Worm (Caenorhabditis elegans): ENCODE data around the gene col-154.
A peak's percentile ranks its signal among the peaks of the same experiment; 100 is the strongest.

The col-154 gene

DNA sequence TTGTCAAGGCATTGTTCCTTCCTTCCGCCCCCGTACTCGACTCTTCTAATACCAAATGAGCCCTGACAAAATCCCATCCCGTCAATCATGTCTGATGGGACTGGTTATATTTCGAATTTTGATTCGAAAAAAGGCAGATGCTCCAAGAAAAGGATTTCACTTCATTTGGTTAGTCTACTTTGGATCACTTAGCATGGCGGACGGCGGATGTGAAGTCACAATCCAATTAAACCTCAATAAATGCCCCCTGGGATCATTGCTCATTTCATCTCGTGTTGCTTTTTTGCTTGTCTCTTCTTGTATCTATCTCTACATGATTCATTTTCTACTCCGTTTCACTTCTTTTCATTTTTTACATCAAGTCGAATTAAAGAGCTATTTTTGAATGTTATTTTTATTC, 5.8 kb upstream of the col-154 start:
- TF ChIP-seq ztf-11 (tag; optimal IDR thresholded peaks at IDR 0.05) = no peak
- TF ChIP-seq lin-39 (tag; optimal IDR thresholded peaks at IDR 0.05) = peak; percentile 38
- TF ChIP-seq ceh-16 (tag; optimal IDR thresholded peaks at IDR 0.05) = no peak
- no peak for TF ChIP-seq nhr-67 (tag; optimal IDR thresholded peaks at IDR 0.05)
- no peak for TF ChIP-seq tbx-2 (tag; optimal IDR thresholded peaks at IDR 0.05)

DNA sequence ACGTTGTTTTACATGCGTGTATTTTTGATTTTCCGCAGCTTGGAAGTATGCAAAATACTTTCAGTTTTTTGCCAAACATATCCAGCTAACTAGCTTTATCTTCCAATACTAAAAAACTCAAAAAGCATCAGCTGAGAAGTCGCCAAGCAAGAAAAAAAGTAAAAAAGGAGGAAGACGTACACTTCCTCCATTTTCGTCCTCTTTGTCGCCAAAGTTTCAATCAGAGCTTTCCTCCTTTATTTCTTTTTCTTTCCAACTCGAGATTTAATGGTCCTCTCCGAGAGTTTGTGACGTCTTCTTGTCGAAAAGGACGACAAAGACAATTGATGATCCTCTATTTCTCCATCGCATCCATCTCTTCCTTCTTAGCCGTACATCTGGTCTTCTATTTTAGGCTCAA, 4.6 kb upstream of the col-154 start:
- TF ChIP-seq nhr-237 (tag; optimal IDR thresholded peaks at IDR 0.05) (no peak), elt-2 (tag; optimal IDR thresholded peaks at IDR 0.05) (no peak), fkh-10 (GFP tag; optimal IDR thresholded peaks at IDR 0.05) (peak; percentile 49), mml-1 (tag; optimal IDR thresholded peaks at IDR 0.05) (no peak), snpc-4 (tag; optimal IDR thresholded peaks at IDR 0.05) (no peak), hmg-11 (tag; optimal IDR thresholded peaks at IDR 0.05) (no peak), skn-1 (tag; optimal IDR thresholded peaks at IDR 0.05) (no peak)

DNA sequence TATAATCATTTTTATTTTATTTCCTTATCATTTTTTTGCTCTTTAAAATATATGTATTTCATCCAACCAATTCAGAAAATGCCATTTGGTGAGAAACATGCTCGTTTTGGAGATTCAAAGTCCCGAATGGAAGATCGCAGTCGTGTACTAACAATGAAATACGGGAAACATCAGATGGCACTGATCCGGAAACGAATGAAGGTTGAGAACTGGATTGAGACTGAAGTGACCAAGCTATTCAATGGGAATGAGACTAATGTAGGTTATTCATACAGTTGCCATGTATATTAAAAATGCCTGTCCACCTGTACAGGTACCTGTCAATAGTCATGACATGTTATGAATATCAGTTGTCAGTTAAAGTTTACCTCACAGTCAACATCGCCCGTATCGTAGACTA, 2.1 kb upstream of the col-154 start, which contains the start of gene F55C10.5:
Gene F55C10.5, plus strand, starts transcription at position 74 of the 400 bp plus-strand sequence.
- TF ChIP-seq ama-1 (optimal IDR thresholded peaks at IDR 0.05) = no peak
- TF ChIP-seq skn-1 (tag; optimal IDR thresholded peaks at IDR 0.05) = no peak
- no peak for TF ChIP-seq nhr-12 (tag; optimal IDR thresholded peaks at IDR 0.05)
- no peak for TF ChIP-seq mdl-1 (tag; optimal IDR thresholded peaks at IDR 0.05)
- TF ChIP-seq ztf-4 (tag; optimal IDR thresholded peaks at IDR 0.05) = no peak
- TF ChIP-seq lin-15B (tag; optimal IDR thresholded peaks at IDR 0.05) = no peak
- TF ChIP-seq nhr-25 (tag; optimal IDR thresholded peaks at IDR 0.05) = no peak
- no peak for TF ChIP-seq elt-3 (tag; optimal IDR thresholded peaks at IDR 0.05)

DNA sequence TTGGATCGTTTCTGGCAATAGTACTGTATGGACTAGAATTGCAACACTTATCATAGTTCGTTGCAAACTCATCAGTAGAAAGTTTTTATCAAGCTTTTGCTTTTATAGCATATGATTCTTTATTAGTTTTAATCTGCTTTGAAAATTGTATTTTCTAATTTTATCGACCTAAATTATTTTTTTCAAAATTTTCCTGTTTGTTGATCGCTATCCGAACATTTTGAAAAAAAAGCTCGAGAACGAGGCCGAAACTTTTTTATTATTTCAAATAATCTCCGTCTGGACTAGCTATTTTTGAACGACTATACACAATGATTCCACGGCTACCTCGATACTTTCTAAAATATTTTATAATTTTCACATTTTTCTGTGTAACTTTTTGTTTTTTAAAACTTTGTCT, 1.3 kb downstream of the col-154 start, which contains the start of gene F55C10.4:
Gene F55C10.4, plus strand, starts transcription at position 301 of the 400 bp plus-strand sequence.
- TF ChIP-seq nhr-12 (tag; optimal IDR thresholded peaks at IDR 0.05) = no peak
- TF ChIP-seq fkh-10 (GFP tag; optimal IDR thresholded peaks at IDR 0.05) = no peak
- TF ChIP-seq jun-1 (tag; optimal IDR thresholded peaks at IDR 0.05) = no peak
- no peak for TF ChIP-seq nhr-77 (tag; optimal IDR thresholded peaks at IDR 0.05)
- no peak for TF ChIP-seq R02D3.7 (tag; optimal IDR thresholded peaks at IDR 0.05)
- no peak for TF ChIP-seq snpc-4 (tag; optimal IDR thresholded peaks at IDR 0.05)
- TF ChIP-seq nfya-1 (tag; optimal IDR thresholded peaks at IDR 0.05; ENCODE audit: insufficient read depth) = no peak
- TF ChIP-seq ztf-11 (tag; optimal IDR thresholded peaks at IDR 0.05) = no peak
- no peak for TF ChIP-seq ceh-28 (tag; optimal IDR thresholded peaks at IDR 0.05)
- no peak for TF ChIP-seq fos-1 (tag; optimal IDR thresholded peaks at IDR 0.05)
- TF ChIP-seq ceh-16 (tag; optimal IDR thresholded peaks at IDR 0.05) = no peak
- no peak for TF ChIP-seq nhr-11 (tag; optimal IDR thresholded peaks at IDR 0.05)
- no peak for TF ChIP-seq pqm-1 (tag; optimal IDR thresholded peaks at IDR 0.05)
- TF ChIP-seq ama-1 (optimal IDR thresholded peaks at IDR 0.05) = no peak
- TF ChIP-seq lin-15B (tag; optimal IDR thresholded peaks at IDR 0.05) = no peak
- no peak for TF ChIP-seq elt-2 (tag; optimal IDR thresholded peaks at IDR 0.05)
- no peak for TF ChIP-seq mml-1 (tag; optimal IDR thresholded peaks at IDR 0.05)
- no peak for TF ChIP-seq ceh-9 (tag; optimal IDR thresholded peaks at IDR 0.05)
- no peak for TF ChIP-seq nhr-28 (tag; optimal IDR thresholded peaks at IDR 0.05)

DNA sequence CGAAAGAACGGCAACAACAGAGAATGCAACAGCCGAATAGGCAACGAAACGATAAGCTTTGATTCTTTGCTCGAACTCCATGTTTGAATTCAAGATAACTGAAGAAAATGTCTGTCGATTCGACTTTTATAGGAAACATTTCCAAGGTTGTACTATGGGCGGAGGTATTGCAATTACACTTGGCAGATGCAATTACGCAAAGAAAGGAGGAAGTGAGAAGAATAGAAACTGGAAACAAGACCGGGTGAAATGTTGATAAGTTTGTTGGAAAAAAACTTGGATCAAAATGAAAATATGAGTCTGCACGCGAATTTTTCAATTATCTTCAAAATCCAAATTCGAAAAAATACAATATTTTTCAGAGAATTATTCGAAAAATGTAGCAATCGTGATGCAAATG, 4.6 kb downstream of the col-154 start, which contains the start of gene col-155:
Gene col-155, minus strand, starts transcription at position 101 of the 400 bp plus-strand sequence.
- TF ChIP-seq fkh-10 (GFP tag; optimal IDR thresholded peaks at IDR 0.05) (no peak), elt-1 (tag; optimal IDR thresholded peaks at IDR 0.05) (no peak), elt-2 (tag; optimal IDR thresholded peaks at IDR 0.05) (no peak), lin-39 (tag; optimal IDR thresholded peaks at IDR 0.05) (no peak), zag-1 (tag; optimal IDR thresholded peaks at IDR 0.05) (no peak), nhr-28 (tag; optimal IDR thresholded peaks at IDR 0.05) (no peak), tbx-2 (tag; optimal IDR thresholded peaks at IDR 0.05) (no peak), unc-39 (tag; optimal IDR thresholded peaks at IDR 0.05) (no peak), nhr-43 (tag; optimal IDR thresholded peaks at IDR 0.05; ENCODE audit: poor library complexity, severe bottlenecking) (no peak), nfya-1 (tag; optimal IDR thresholded peaks at IDR 0.05; ENCODE audit: insufficient read depth) (no peak), ztf-11 (tag; optimal IDR thresholded peaks at IDR 0.05) (no peak), egl-5 (tag; optimal IDR thresholded peaks at IDR 0.05) (no peak), ceh-16 (tag; optimal IDR thresholded peaks at IDR 0.05) (no peak), nhr-77 (tag; optimal IDR thresholded peaks at IDR 0.05) (no peak), nhr-76 (tag; optimal IDR thresholded peaks at IDR 0.05) (no peak), hmg-11 (tag; optimal IDR thresholded peaks at IDR 0.05) (no peak)

Data from whole organism, L3 larva.